Worm (Caenorhabditis elegans): Measurements from ENCODE around the gene smap-1.
A peak's percentile ranks its signal among the peaks of the same experiment; 100 is the strongest.

smap-1 gene

DNA sequence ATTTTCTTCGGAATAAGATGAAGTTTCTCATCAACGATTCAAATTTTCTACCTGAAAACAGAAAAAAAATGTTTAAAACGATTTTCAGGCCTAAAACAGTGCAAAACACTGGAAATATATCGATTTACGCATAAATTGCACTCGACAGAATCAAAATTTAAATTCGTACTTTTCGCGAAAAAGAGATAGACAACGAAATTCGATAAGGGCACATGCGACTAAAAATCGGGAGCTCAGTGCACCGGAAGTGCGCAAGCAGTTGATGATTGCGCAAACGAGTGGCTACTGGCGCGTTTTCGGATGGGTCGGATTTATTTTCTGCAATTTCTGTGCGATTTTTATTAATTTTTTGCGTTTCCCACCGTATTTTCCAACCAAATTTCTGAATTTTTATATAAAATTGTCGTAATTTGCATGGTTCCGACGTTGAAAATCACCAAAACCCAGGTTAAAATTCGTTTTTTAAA is 32.6 kb downstream of the smap-1 start, which contains the start of the genes Y39A1A.21 and Y39A1A.22:
TSS of gene Y39A1A.21 (minus strand) at position 51 of the 467 bp plus-strand sequence.
TSS of gene Y39A1A.22 (minus strand) at position 57 of the 467 bp plus-strand sequence.
- TF ChIP-seq ztf-11 (tag; optimal IDR thresholded peaks at IDR 0.05) (no peak), Y105C5A.15 (GFP tag; IDR thresholded peaks at IDR 0.05) (no peak), vab-7 (GFP tag; IDR thresholded peaks at IDR 0.05) (no peak), dmd-8 (GFP tag; IDR thresholded peaks at IDR 0.05) (no peak), fos-1 (tag; optimal IDR thresholded peaks at IDR 0.05) (no peak), madf-9 (GFP tag; conservative IDR thresholded peaks at IDR 0.05) (peak; percentile 51), ZK546.5 (tag; optimal IDR thresholded peaks at IDR 0.05) (no peak), hlh-30 (tag; optimal IDR thresholded peaks at IDR 0.05; ENCODE audit: insufficient read depth) (peak; percentile 69), pha-4 (GFP tag; IDR thresholded peaks at IDR 0.05) (0 out of 2 replicates have a peak, but pooled peaks have one; percentile 45), pha-4 (tag; optimal IDR thresholded peaks at IDR 0.05) (no peak), mdl-1 (tag; optimal IDR thresholded peaks at IDR 0.05) (peak in 1 of 2 experiments; percentile 38), mdt-29 (GFP tag; IDR thresholded peaks at IDR 0.05) (peak; percentile 43; the same call in 1 of the 2 replicates), zip-2 (tag; optimal IDR thresholded peaks at IDR 0.05) (peak; percentile 31), sdz-12 (GFP tag; optimal IDR thresholded peaks at IDR 0.05) (no peak), lin-39 (tag; optimal IDR thresholded peaks at IDR 0.05) (no peak), spr-3 (GFP tag; optimal IDR thresholded peaks at IDR 0.05) (peak; percentile 74), dmd-6 (GFP tag; IDR thresholded peaks at IDR 0.05) (peak; percentile 80), lin-38 (GFP tag; IDR thresholded peaks at IDR 0.05) (peak; percentile 87), lin-15B (tag; optimal IDR thresholded peaks at IDR 0.05) (no peak), saeg-2 (GFP tag; IDR thresholded peaks at IDR 0.05) (0 out of 2 replicates have a peak, but pooled peaks have one; percentile 23), nhr-42 (GFP tag; IDR thresholded peaks at IDR 0.05) (no peak; the same call in 1 of the 2 replicates), lin-1 (GFP tag; IDR thresholded peaks at IDR 0.05) (no peak), daf-16 (GFP tag; optimal IDR thresholded peaks at IDR 0.05) (peak; percentile 7 to 50), daf-16 (tag; optimal IDR thresholded peaks at IDR 0.05) (peak; percentile 60), mep-1 (tag; optimal IDR thresholded peaks at IDR 0.05) (peak; percentile 81), nhr-111 (GFP tag; optimal IDR thresholded peaks at IDR 0.05) (no peak), ces-1 (GFP tag; optimal IDR thresholded peaks at IDR 0.05) (no peak), nhr-41 (GFP tag; IDR thresholded peaks at IDR 0.05) (no peak), daf-8 (GFP tag; IDR thresholded peaks at IDR 0.05) (no peak), Y75B8A.6 (GFP tag; IDR thresholded peaks at IDR 0.05) (no peak), nhr-10 (tag; optimal IDR thresholded peaks at IDR 0.05) (no peak), ceh-82 (tag; optimal IDR thresholded peaks at IDR 0.05) (no peak), unc-39 (tag; optimal IDR thresholded peaks at IDR 0.05) (no peak), tag-97 (GFP tag; IDR thresholded peaks at IDR 0.05) (no peak), nhr-28 (tag; optimal IDR thresholded peaks at IDR 0.05) (peak; percentile 56), arid-1 (GFP tag; conservative IDR thresholded peaks at IDR 0.05) (peak; percentile 68), snpc-4 (tag; optimal IDR thresholded peaks at IDR 0.05) (no peak), zag-1 (tag; optimal IDR thresholded peaks at IDR 0.05) (no peak), ceh-20 (GFP tag; IDR thresholded peaks at IDR 0.05) (peak; percentile 63; the same call in 1 of the 2 replicates), nhr-76 (tag; optimal IDR thresholded peaks at IDR 0.05) (no peak), set-16 (GFP tag; IDR thresholded peaks at IDR 0.05) (no peak), nhr-6 (tag; optimal IDR thresholded peaks at IDR 0.05) (peak; percentile 68), ceh-44 (GFP tag; IDR thresholded peaks at IDR 0.05) (no peak), lim-7 (GFP tag; IDR thresholded peaks at IDR 0.05) (no peak), attf-4 (tag; optimal IDR thresholded peaks at IDR 0.05) (no peak), F26F4.8 (GFP tag; conservative IDR thresholded peaks at IDR 0.05) (no peak), aly-2 (tag; optimal IDR thresholded peaks at IDR 0.05) (no peak), mes-2 (tag; optimal IDR thresholded peaks at IDR 0.05; ENCODE audit: poor library complexity, severe bottlenecking) (peak; percentile 84), spr-1 (tag; optimal IDR thresholded peaks at IDR 0.05) (peak; percentile 62), F44E2.7 (GFP tag; IDR thresholded peaks at IDR 0.05) (no peak), nhr-237 (tag; optimal IDR thresholded peaks at IDR 0.05) (no peak), lsy-2 (tag; optimal IDR thresholded peaks at IDR 0.05) (peak in 1 of 2 experiments; percentile 85), ceh-32 (tag; optimal IDR thresholded peaks at IDR 0.05; ENCODE audit: poor library complexity) (no peak)

All from whole organism, L4 larva.